Fruit fly (Drosophila melanogaster): Measurements from ENCODE around the gene grk.

Gene grk

dm6 chr2L:8464107-8464582 is 30.7 kb upstream of the grk start, which contains the start of gene prg:
TSS of gene prg (plus strand) at chr2L:8464488.
- TF ChIP-seq Trl (optimal IDR thresholded peaks at IDR 0.05) (no peak), Trl (GFP tag; optimal IDR thresholded peaks at IDR 0.05) (peak; percentile 74), cwo (GFP tag; optimal IDR thresholded peaks at IDR 0.05) (peak; percentile 50), zfh1 (GFP tag; IDR thresholded peaks at IDR 0.05) (peak; percentile 16; the same call in 1 of the 3 replicates), her (GFP tag; optimal IDR thresholded peaks at IDR 0.05) (peak; percentile 65), bbx (GFP tag; IDR thresholded peaks at IDR 0.05; ENCODE audit: partially characterized antibody) (peak; percentile 98), D (optimal IDR thresholded peaks at IDR 0.05) (no peak), D (GFP tag; optimal IDR thresholded peaks at IDR 0.05) (peak; percentile 17), CG12659 (GFP tag; optimal IDR thresholded peaks at IDR 0.05) (peak; percentile 70), CG34376 (GFP tag; optimal IDR thresholded peaks at IDR 0.05) (peak; percentile 61), B-H2 (GFP tag; optimal IDR thresholded peaks at IDR 0.05) (peak; percentile 67), CG2678 (tag; optimal IDR thresholded peaks at IDR 0.05) (peak; percentile 77), Dref (GFP tag; IDR thresholded peaks at IDR 0.05) (peak; percentile 95), CG14014 (GFP tag; IDR thresholded peaks at IDR 0.05) (peak; percentile 69), Dfd (GFP tag; optimal IDR thresholded peaks at IDR 0.05) (no peak), CG6254 (GFP tag; optimal IDR thresholded peaks at IDR 0.05) (no peak), grau (tag; optimal IDR thresholded peaks at IDR 0.05) (peak; percentile 78), CG2889 (GFP tag; IDR thresholded peaks at IDR 0.05) (no peak), sug (tag; optimal IDR thresholded peaks at IDR 0.05) (peak; percentile 68), ranshi (GFP tag; IDR thresholded peaks at IDR 0.05) (peak; percentile 59), CkIIα-i1 (GFP tag; IDR thresholded peaks at IDR 0.05) (no peak), CG12236 (GFP tag; optimal IDR thresholded peaks at IDR 0.05) (peak; percentile 43), ewg (GFP tag; optimal IDR thresholded peaks at IDR 0.05) (peak; percentile 19), NC2α (GFP tag; optimal IDR thresholded peaks at IDR 0.05) (peak; percentile 42), zen2 (GFP tag; IDR thresholded peaks at IDR 0.05; ENCODE audit: partially characterized antibody) (peak; percentile 98), CG17186 (GFP tag; optimal IDR thresholded peaks at IDR 0.05) (no peak), lov (optimal IDR thresholded peaks at IDR 0.05) (no peak), lov (GFP tag; IDR thresholded peaks at IDR 0.05) (no peak), D19B (GFP tag; optimal IDR thresholded peaks at IDR 0.05) (peak; percentile 53), TFAM (GFP tag; optimal IDR thresholded peaks at IDR 0.05) (no peak), CG12219 (GFP tag; optimal IDR thresholded peaks at IDR 0.05) (no peak), cg (GFP tag; optimal IDR thresholded peaks at IDR 0.05) (no peak), klu (GFP tag; IDR thresholded peaks at IDR 0.05) (no peak), z (GFP tag; IDR thresholded peaks at IDR 0.05) (no peak), bigmax (GFP tag; optimal IDR thresholded peaks at IDR 0.05) (no peak), p53 (GFP tag; optimal IDR thresholded peaks at IDR 0.05) (no peak), disco-r (GFP tag; optimal IDR thresholded peaks at IDR 0.05) (no peak), gro (GFP tag; optimal IDR thresholded peaks at IDR 0.05) (peak; percentile 73), Chrac-16 (GFP tag; optimal IDR thresholded peaks at IDR 0.05) (peak; percentile 47), Kr (GFP tag; optimal IDR thresholded peaks at IDR 0.05) (no peak), CG4360 (GFP tag; IDR thresholded peaks at IDR 0.05) (no peak), CG2712 (tag; optimal IDR thresholded peaks at IDR 0.05) (peak; percentile 71), Sry-β (GFP tag; optimal IDR thresholded peaks at IDR 0.05) (no peak), wek (GFP tag; optimal IDR thresholded peaks at IDR 0.05) (no peak), Hr51 (GFP tag; optimal IDR thresholded peaks at IDR 0.05) (peak; percentile 45 to 69), Doc2 (GFP tag; IDR thresholded peaks at IDR 0.05) (no peak), crp (GFP tag; optimal IDR thresholded peaks at IDR 0.05) (peak in 1 of 2 experiments; percentile 38), Side (GFP tag; optimal IDR thresholded peaks at IDR 0.05) (peak; percentile 65), CG3995 (GFP tag; optimal IDR thresholded peaks at IDR 0.05) (peak; percentile 48), CG7357 (GFP tag; IDR thresholded peaks at IDR 0.05) (no peak), CG2199 (GFP tag; IDR thresholded peaks at IDR 0.05) (no peak), Mes4 (GFP tag; optimal IDR thresholded peaks at IDR 0.05) (peak; percentile 7)

Data from whole organism, embryonic.